Worm (Caenorhabditis elegans) whole organism, L3 larva: ENCODE results near the gene lin-46.
A peak's percentile ranks its signal among the peaks of the same experiment; 100 is the strongest.

Experiments
- R02D3.7 ChIP-seq: fragments of 150-350 bp; optimal IDR thresholded peaks from 2 replicates; lab custom pipeline; 2014; ENCODE audit warnings: missing biosample characterization, missing genetic modification characterization
- ZK546.5 ChIP-seq: sonication (generic microtip); optimal IDR thresholded peaks from 2 replicates; lab custom pipeline; 2017; ENCODE audit warnings: missing biosample characterization, missing genetic modification characterization
- aly-2 ChIP-seq: fragments of 150-350 bp; optimal IDR thresholded peaks from 2 replicates; lab custom pipeline; 2014; ENCODE audit warnings: missing biosample characterization, missing genetic modification characterization
- ceh-16 ChIP-seq: sonication (generic microtip); optimal IDR thresholded peaks from 2 replicates; lab custom pipeline; 2017; ENCODE audit warnings: missing biosample characterization, missing genetic modification characterization
- ceh-28 ChIP-seq: fragments of 150-350 bp; optimal IDR thresholded peaks from 2 replicates; lab custom pipeline; 2014; ENCODE audit warnings: missing biosample characterization, missing genetic modification reagents, missing genetic modification characterization
- ceh-82 ChIP-seq: fragments of 150-350 bp; optimal IDR thresholded peaks from 2 replicates; lab custom pipeline; 2014; ENCODE audit warnings: missing biosample characterization, missing genetic modification characterization
- ceh-9 ChIP-seq: sonication (generic microtip); optimal IDR thresholded peaks from 2 replicates; lab custom pipeline; 2018; ENCODE audit warnings: missing biosample characterization, missing genetic modification characterization
- daf-12 ChIP-seq: fragments of 150-350 bp; optimal IDR thresholded peaks from 2 replicates; lab custom pipeline; 2014; ENCODE audit warnings: missing biosample characterization, missing genetic modification reagents, missing genetic modification characterization
- egl-5 ChIP-seq: fragments of 150-350 bp; optimal IDR thresholded peaks from 2 replicates; lab custom pipeline; 2017; ENCODE audit warnings: missing biosample characterization, missing genetic modification reagents, missing genetic modification characterization, inconsistent platforms
- elt-2 ChIP-seq: sonication (generic microtip); optimal IDR thresholded peaks from 2 replicates; lab custom pipeline; 2016; ENCODE audit warnings: missing genetic modification reagents, mild to moderate bottlenecking, missing genetic modification characterization, missing compliant biosample characterization
- eor-1 ChIP-seq, 2 experiments: fragments of 150-350 bp; optimal IDR thresholded peaks; 2 replicates each; lab custom pipeline; 2014 to 2018; ENCODE audit warnings: missing biosample characterization in 2 of 2, missing genetic modification characterization in 2 of 2
- fkh-10 ChIP-seq: sonication (generic microtip); optimal IDR thresholded peaks from 2 replicates; lab custom pipeline; 2017; ENCODE audit warnings: missing biosample characterization, missing genetic modification reagents, missing genetic modification characterization
- fkh-2 ChIP-seq: fragments of 150-350 bp; optimal IDR thresholded peaks from 2 replicates; lab custom pipeline; 2014; ENCODE audit warnings: missing biosample characterization, missing genetic modification reagents, missing genetic modification characterization
- fos-1 ChIP-seq: fragments of 150-350 bp; optimal IDR thresholded peaks from 2 replicates; lab custom pipeline; 2014; ENCODE audit warnings: missing biosample characterization, missing genetic modification characterization
- hmg-11 ChIP-seq: sonication (generic microtip); optimal IDR thresholded peaks from 2 replicates; lab custom pipeline; 2016; ENCODE audit warnings: missing genetic modification characterization, missing compliant biosample characterization
- jun-1 ChIP-seq: fragments of 150-350 bp; optimal IDR thresholded peaks from 2 replicates; lab custom pipeline; 2014; ENCODE audit warnings: missing biosample characterization, missing genetic modification reagents, missing genetic modification characterization
- lin-15B ChIP-seq: fragments of 150-350 bp; optimal IDR thresholded peaks from 2 replicates; lab custom pipeline; 2014; ENCODE audit warnings: missing biosample characterization, missing genetic modification characterization
- lin-39 ChIP-seq: fragments of 150-350 bp; optimal IDR thresholded peaks from 2 replicates; lab custom pipeline; 2018; ENCODE audit warnings: missing biosample characterization, missing genetic modification reagents, missing genetic modification characterization
- lsy-12 ChIP-seq: sonication (generic microtip); optimal IDR thresholded peaks from 2 replicates; lab custom pipeline; 2016; ENCODE audit warnings: mild to moderate bottlenecking, missing genetic modification characterization, missing compliant biosample characterization
- mml-1 ChIP-seq: fragments of 150-350 bp; sonication (generic microtip); optimal IDR thresholded peaks from 3 replicates; lab custom pipeline; 2014; ENCODE audit warnings: missing biosample characterization, missing genetic modification characterization
- nfya-1 ChIP-seq: sonication (generic microtip); optimal IDR thresholded peaks from 2 replicates; lab custom pipeline; 2017; ENCODE audit warnings: missing genetic modification characterization, mild to moderate bottlenecking, missing compliant biosample characterization, antibody characterized with exemption, moderate library complexity; ENCODE audit not compliant: insufficient read depth
- nhr-11 ChIP-seq: fragments of 150-350 bp; optimal IDR thresholded peaks from 2 replicates; lab custom pipeline; 2014; ENCODE audit warnings: missing biosample characterization, missing genetic modification characterization
- nhr-23 ChIP-seq: fragments of 150-350 bp; optimal IDR thresholded peaks from 2 replicates; lab custom pipeline; 2014; ENCODE audit warnings: missing biosample characterization, missing genetic modification reagents, missing genetic modification characterization
- nhr-237 ChIP-seq: fragments of 150-350 bp; optimal IDR thresholded peaks from 2 replicates; lab custom pipeline; 2014; ENCODE audit warnings: missing biosample characterization, missing genetic modification characterization
- nhr-25 ChIP-seq: sonication (generic microtip); optimal IDR thresholded peaks from 2 replicates; lab custom pipeline; 2017; ENCODE audit warnings: missing biosample characterization, missing genetic modification characterization
- nhr-28 ChIP-seq: fragments of 150-350 bp; optimal IDR thresholded peaks from 2 replicates; lab custom pipeline; 2014; ENCODE audit warnings: missing biosample characterization, missing genetic modification characterization
- nhr-43 ChIP-seq: sonication (generic microtip); optimal IDR thresholded peaks from 2 replicates; lab custom pipeline; 2016; ENCODE audit warnings: mild to moderate bottlenecking, missing genetic modification characterization, missing compliant biosample characterization; ENCODE audit not compliant: poor library complexity, severe bottlenecking
- nhr-76 ChIP-seq: fragments of 150-350 bp; sonication (generic microtip); optimal IDR thresholded peaks from 5 replicates; lab custom pipeline; 2014; ENCODE audit warnings: missing biosample characterization, missing genetic modification characterization
- nhr-77 ChIP-seq: fragments of 150-350 bp; optimal IDR thresholded peaks from 2 replicates; lab custom pipeline; 2014; ENCODE audit warnings: missing biosample characterization, missing genetic modification characterization
- pha-4 ChIP-seq: fragments of 150-350 bp; optimal IDR thresholded peaks from 2 replicates; lab custom pipeline; 2014; ENCODE audit warnings: missing biosample characterization, missing genetic modification reagents, missing genetic modification characterization
- pqm-1 ChIP-seq: fragments of 150-350 bp; optimal IDR thresholded peaks from 2 replicates; lab custom pipeline; 2017; ENCODE audit warnings: missing biosample characterization, missing genetic modification characterization, inconsistent platforms
- sea-2 ChIP-seq: fragments of 150-350 bp; sonication (generic microtip); optimal IDR thresholded peaks from 4 replicates; lab custom pipeline; 2014; ENCODE audit warnings: missing biosample characterization, missing genetic modification reagents, missing genetic modification characterization
- skn-1 ChIP-seq: fragments of 150-350 bp; optimal IDR thresholded peaks from 2 replicates; lab custom pipeline; 2014; ENCODE audit warnings: missing biosample characterization, missing genetic modification characterization
- snpc-4 ChIP-seq: fragments of 150-350 bp; optimal IDR thresholded peaks from 2 replicates; lab custom pipeline; 2014; ENCODE audit warnings: missing biosample characterization, missing genetic modification characterization
- tbx-2 ChIP-seq: sonication (generic microtip); optimal IDR thresholded peaks from 2 replicates; lab custom pipeline; 2016; ENCODE audit warnings: mild to moderate bottlenecking, missing genetic modification characterization, missing compliant biosample characterization
- unc-39 ChIP-seq: sonication (generic microtip); optimal IDR thresholded peaks from 4 replicates; lab custom pipeline; 2017; ENCODE audit warnings: missing biosample characterization, missing genetic modification characterization
- unc-62 ChIP-seq: fragments of 150-350 bp; sonication (generic microtip); optimal IDR thresholded peaks from 4 replicates; lab custom pipeline; 2014; ENCODE audit warnings: missing biosample characterization, missing genetic modification reagents, missing genetic modification characterization
- zag-1 ChIP-seq: fragments of 150-350 bp; optimal IDR thresholded peaks from 2 replicates; lab custom pipeline; 2014; ENCODE audit warnings: missing biosample characterization, missing genetic modification characterization
- ztf-11 ChIP-seq: fragments of 150-350 bp; optimal IDR thresholded peaks from 2 replicates; lab custom pipeline; 2014; ENCODE audit warnings: missing biosample characterization, missing genetic modification characterization
- ztf-4 ChIP-seq: fragments of 150-350 bp; optimal IDR thresholded peaks from 2 replicates; lab custom pipeline; 2014; ENCODE audit warnings: missing biosample characterization, missing genetic modification characterization

Gene lin-46

ce11 chrV:13003378-13003777 is 34.7 kb downstream of the lin-46 start:
- TF ChIP-seq skn-1 = peak; percentile 11
- TF ChIP-seq ztf-11 (tag; lab: Kevin White, UChicago) = no peak
- TF ChIP-seq sea-2 (GFP tag; lab: Kevin White, UChicago) = no peak
- TF ChIP-seq elt-2 (tag; lab: Kevin White, UChicago) = peak; percentile 61
- peak; percentile 88 for TF ChIP-seq hmg-11 (tag; lab: Kevin White, UChicago)
- no peak for TF ChIP-seq nhr-77 (tag; lab: Kevin White, UChicago)
- TF ChIP-seq ceh-16 (tag; lab: Kevin White, UChicago) = no peak
- no peak for TF ChIP-seq nhr-11
- no peak for TF ChIP-seq fkh-10 (GFP tag; lab: Kevin White, UChicago)
- peak; percentile 52 for TF ChIP-seq lsy-12
- TF ChIP-seq nhr-23 = peak; percentile 41
- TF ChIP-seq nhr-43 (tag; lab: Kevin White, UChicago) = peak; percentile 89
- no peak for TF ChIP-seq fos-1 (tag; lab: Kevin White, UChicago)
- TF ChIP-seq R02D3.7 (tag; lab: Kevin White, UChicago) = no peak
- no peak for TF ChIP-seq nhr-76 (tag; lab: Kevin White, UChicago)
- TF ChIP-seq ZK546.5 (tag; lab: Kevin White, UChicago) = no peak
- peak; percentile 34 for TF ChIP-seq jun-1
- no peak for TF ChIP-seq mml-1 (tag; lab: Kevin White, UChicago)
- TF ChIP-seq lin-15B (tag; lab: Kevin White, UChicago) = peak; percentile 26
- no peak for TF ChIP-seq eor-1 (tag; optimal IDR thresholded peaks at IDR 0.05; lab: Kevin White, UChicago)
- TF ChIP-seq lin-39 (tag; lab: Kevin White, UChicago) = peak; percentile 85
- peak; percentile 43 for TF ChIP-seq tbx-2
- TF ChIP-seq pqm-1 (tag; lab: Kevin White, UChicago) = peak; percentile 9
- no peak for TF ChIP-seq unc-62
- no peak for TF ChIP-seq nhr-237 (tag; lab: Kevin White, UChicago)
- TF ChIP-seq pha-4 (tag; lab: Kevin White, UChicago) = peak; percentile 66
- TF ChIP-seq nhr-25 = peak; percentile 75
- TF ChIP-seq ztf-4 = peak; percentile 2
- TF ChIP-seq snpc-4 (tag; lab: Kevin White, UChicago) = peak; percentile 36
- no peak for TF ChIP-seq unc-39 (tag; lab: Kevin White, UChicago)

ce11 chrV:13004374-13004773 is 35.7 kb downstream of the lin-46 start:
- no peak for TF ChIP-seq lsy-12
- no peak for TF ChIP-seq zag-1 (tag; lab: Kevin White, UChicago)
- no peak for TF ChIP-seq nhr-28
- no peak for TF ChIP-seq jun-1

- TF ChIP-seq elt-2 (tag; lab: Kevin White, UChicago) = no peak
- no peak for TF ChIP-seq aly-2 (tag; lab: Kevin White, UChicago)
- TF ChIP-seq nfya-1 (tag; lab: Kevin White, UChicago) = no peak
- no peak for TF ChIP-seq ceh-28 (tag; lab: Kevin White, UChicago)
- TF ChIP-seq ceh-16 (tag; lab: Kevin White, UChicago) = no peak
- no peak for TF ChIP-seq nhr-23
- TF ChIP-seq skn-1 = no peak
- TF ChIP-seq egl-5 = no peak
- no peak for TF ChIP-seq tbx-2
- no peak for TF ChIP-seq ztf-4
- TF ChIP-seq fkh-10 (GFP tag; lab: Kevin White, UChicago) = no peak
- TF ChIP-seq ceh-82 (tag; lab: Kevin White, UChicago) = no peak
Measured at ce11 chrV:13006754-13007153, 38.1 kb downstream of the lin-46 start.

ce11 chrV:13008825-13009224 is 40.2 kb downstream of the lin-46 start, which contains the start of gene F15B9.10:
Gene F15B9.10 (minus strand): TSS chrV:13008925.
- TF ChIP-seq tbx-2 (no peak), unc-62 (no peak), ceh-9 (tag; lab: Kevin White, UChicago) (no peak), jun-1 (no peak), lin-39 (tag; lab: Kevin White, UChicago) (no peak), fkh-10 (GFP tag; lab: Kevin White, UChicago) (no peak), fkh-2 (tag; lab: Kevin White, UChicago) (no peak), nhr-77 (tag; lab: Kevin White, UChicago) (no peak), ceh-28 (tag; lab: Kevin White, UChicago) (no peak), sea-2 (GFP tag; lab: Kevin White, UChicago) (no peak), ztf-11 (tag; lab: Kevin White, UChicago) (no peak), lin-15B (tag; lab: Kevin White, UChicago) (no peak), daf-12 (no peak)
